Worm (Caenorhabditis elegans) whole organism, L1 larva: ENCODE measurements around the gene T28F3.11.
A peak's percentile ranks its signal among the peaks of the same experiment; 100 is the strongest.

ENCODE experiments used
- aly-2 ChIP-seq: fragments of 150-350 bp; optimal IDR thresholded peaks from 2 replicates; lab custom pipeline; 2014; ENCODE audit warnings: missing biosample characterization, missing genetic modification characterization
- blmp-1 ChIP-seq: fragments of 150-350 bp; optimal IDR thresholded peaks from 2 replicates; lab custom pipeline; 2014; ENCODE audit warnings: missing biosample characterization, missing genetic modification characterization
- ceh-63 ChIP-seq: fragments of 200-800 bp; sonication (Bioruptor generic); optimal IDR thresholded peaks from 2 replicates; lab custom pipeline; 2018; ENCODE audit warnings: mild to moderate bottlenecking, missing genetic modification characterization, missing compliant biosample characterization
- ceh-82 ChIP-seq, 3 experiments: fragments of 150-350 bp in 1 of 3; sonication (generic microtip) in 2 of 3; optimal IDR thresholded peaks; 2 replicates each; lab custom pipeline; 2014 to 2017; ENCODE audit warnings: missing biosample characterization in 3 of 3, missing genetic modification characterization in 3 of 3
- ces-1 ChIP-seq: fragments of 150-350 bp; optimal IDR thresholded peaks from 2 replicates; lab custom pipeline; 2014; ENCODE audit warnings: missing biosample characterization, missing genetic modification reagents, missing genetic modification characterization
- dpl-1 ChIP-seq, 3 experiments: fragments of 150-350 bp in 2 of 3; sonication (generic microtip) in 1 of 3; optimal IDR thresholded peaks; 2 replicates each; lab custom pipeline; 2014 to 2017; ENCODE audit warnings: missing biosample characterization in 3 of 3, missing genetic modification characterization in 3 of 3, missing genetic modification reagents in 3 of 3
- dsc-1 ChIP-seq: sonication (generic microtip); optimal IDR thresholded peaks from 2 replicates; lab custom pipeline; 2016; ENCODE audit warnings: mild to moderate bottlenecking, missing genetic modification characterization, missing compliant biosample characterization
- efl-1 ChIP-seq, 4 experiments: fragments of 150-350 bp; optimal IDR thresholded peaks in 3 of 4; peaks in 1 of 4; 1 replicate in 1 of 4; 2 replicates in 3 of 4; lab custom pipeline; 2014; ENCODE audit warnings: missing biosample characterization in 2 of 4, missing genetic modification characterization in 2 of 4, missing genetic modification reagents in 2 of 4
- egl-13 ChIP-seq: sonication (generic microtip); optimal IDR thresholded peaks from 2 replicates; lab custom pipeline; 2016; ENCODE audit warnings: missing genotype, missing genetic modification reagents, missing genetic modification characterization, missing compliant biosample characterization
- egl-27 ChIP-seq, 2 experiments: fragments of 150-350 bp in 1 of 2; sonication (generic microtip); optimal IDR thresholded peaks; 3 replicates each; lab custom pipeline; 2017 to 2018; ENCODE audit warnings: missing biosample characterization in 2 of 2, missing genetic modification characterization in 2 of 2, missing genetic modification reagents in 2 of 2
- elt-3 ChIP-seq, 6 experiments: fragments of 150-350 bp in 1 of 6; sonication (generic microtip); optimal IDR thresholded peaks; 2 replicates each; lab custom pipeline; 2017 to 2018; ENCODE audit warnings: missing biosample characterization in 6 of 6, missing genetic modification characterization in 6 of 6, inconsistent platforms in 1 of 6
- ets-5 ChIP-seq: fragments of 200-800 bp; sonication (Bioruptor generic); IDR thresholded peaks from 2 replicates; pipeline ENCODE4 v1.3.6; 2022; ENCODE audit warnings: missing genetic modification characterization, missing compliant biosample characterization
- fkh-4 ChIP-seq: sonication (generic microtip); optimal IDR thresholded peaks from 2 replicates; lab custom pipeline; 2016; ENCODE audit warnings: missing compliant biosample characterization, missing genetic modification characterization, borderline replicate concordance
- fkh-8 ChIP-seq: sonication (generic microtip); optimal IDR thresholded peaks from 2 replicates; lab custom pipeline; 2016; ENCODE audit warnings: mild to moderate bottlenecking, missing genetic modification characterization, missing compliant biosample characterization
- hlh-4 ChIP-seq: sonication (generic microtip); optimal IDR thresholded peaks from 2 replicates; lab custom pipeline; 2016; ENCODE audit warnings: mild to moderate bottlenecking, missing genetic modification characterization, missing compliant biosample characterization
- hpl-2 ChIP-seq: fragments of 150-350 bp; optimal IDR thresholded peaks from 2 replicates; lab custom pipeline; 2014; ENCODE audit warnings: missing biosample characterization, missing genetic modification reagents, missing genetic modification characterization
- lsy-2 ChIP-seq, 2 experiments: fragments of 150-350 bp; optimal IDR thresholded peaks; 2 replicates each; lab custom pipeline; 2014; ENCODE audit warnings: missing biosample characterization in 2 of 2, missing genetic modification characterization in 2 of 2
- mab-9 ChIP-seq: fragments of 200-800 bp; sonication (Bioruptor generic); IDR thresholded peaks from 2 replicates; pipeline ENCODE4 v1.3.6; 2022; ENCODE audit warnings: missing genetic modification reagents, missing genetic modification characterization, missing compliant biosample characterization
- mep-1 ChIP-seq: fragments of 150-350 bp; optimal IDR thresholded peaks from 2 replicates; lab custom pipeline; 2014; ENCODE audit warnings: missing biosample characterization, missing genetic modification characterization
- nhr-19 ChIP-seq: fragments of 200-800 bp; sonication (Bioruptor generic); conservative IDR thresholded peaks from 2 replicates; pipeline ENCODE4 v1.3.6; 2022; ENCODE audit warnings: missing genetic modification characterization, missing compliant biosample characterization
- nhr-20 ChIP-seq: sonication (generic microtip); optimal IDR thresholded peaks from 2 replicates; lab custom pipeline; 2016; ENCODE audit warnings: mild to moderate bottlenecking, missing genetic modification characterization, missing compliant biosample characterization
- nhr-28 ChIP-seq: fragments of 150-350 bp; optimal IDR thresholded peaks from 2 replicates; lab custom pipeline; 2014; ENCODE audit warnings: missing biosample characterization, missing genetic modification characterization
- nhr-71 ChIP-seq: sonication (generic microtip); optimal IDR thresholded peaks from 2 replicates; lab custom pipeline; 2016; ENCODE audit warnings: mild to moderate bottlenecking, missing genetic modification characterization, moderate library complexity, missing compliant biosample characterization
- nhr-84 ChIP-seq: sonication (generic microtip); optimal IDR thresholded peaks from 2 replicates; lab custom pipeline; 2017; ENCODE audit warnings: missing biosample characterization, missing genetic modification characterization
- nhr-85 ChIP-seq: sonication (generic microtip); peaks from one replicate; lab custom pipeline; 2016; ENCODE audit warnings: missing genetic modification characterization, inconsistent platforms, missing compliant biosample characterization
- nhr-90 ChIP-seq: sonication (generic microtip); optimal IDR thresholded peaks from 2 replicates; lab custom pipeline; 2016; ENCODE audit warnings: mild to moderate bottlenecking, missing genetic modification characterization, missing compliant biosample characterization; ENCODE audit not compliant: poor library complexity
- pax-3 ChIP-seq: fragments of 200-800 bp; sonication (Bioruptor generic); optimal IDR thresholded peaks from 2 replicates; lab custom pipeline; 2018; ENCODE audit warnings: mild to moderate bottlenecking, missing genetic modification characterization, moderate library complexity, missing compliant biosample characterization
- skn-1 ChIP-seq: fragments of 150-350 bp; optimal IDR thresholded peaks from 2 replicates; lab custom pipeline; 2014; ENCODE audit warnings: missing biosample characterization, missing genetic modification characterization
- snpc-4 ChIP-seq: fragments of 150-350 bp; optimal IDR thresholded peaks from 2 replicates; lab custom pipeline; 2014; ENCODE audit warnings: missing biosample characterization, missing genetic modification characterization
- snu-23 ChIP-seq: sonication (generic microtip); optimal IDR thresholded peaks from 2 replicates; lab custom pipeline; 2016; ENCODE audit warnings: missing genetic modification characterization, missing compliant biosample characterization
- sox-4 ChIP-seq: sonication (generic microtip); optimal IDR thresholded peaks from 2 replicates; lab custom pipeline; 2016; ENCODE audit warnings: missing genetic modification characterization, missing compliant biosample characterization
- sptf-1 ChIP-seq: fragments of 150-350 bp; optimal IDR thresholded peaks from 2 replicates; lab custom pipeline; 2014; ENCODE audit warnings: missing biosample characterization, missing genetic modification characterization
- tlp-1 ChIP-seq: fragments of 150-350 bp; optimal IDR thresholded peaks from 2 replicates; lab custom pipeline; 2014; ENCODE audit warnings: missing biosample characterization, missing genetic modification characterization
- unc-98 ChIP-seq: fragments of 200-800 bp; sonication (Bioruptor generic); IDR thresholded peaks from 2 replicates; pipeline ENCODE4 v1.3.6; 2022; ENCODE audit warnings: missing genetic modification characterization, missing compliant biosample characterization
- zip-4 ChIP-seq: fragments of 200-800 bp; sonication (Bioruptor generic); optimal IDR thresholded peaks from 2 replicates; lab custom pipeline; 2018; ENCODE audit warnings: mild to moderate bottlenecking, missing genetic modification characterization, moderate library complexity, missing compliant biosample characterization
- ztf-11 ChIP-seq, 2 experiments: sonication (generic microtip); optimal IDR thresholded peaks; 2 replicates each; lab custom pipeline; 2016 to 2017; ENCODE audit warnings: missing genetic modification characterization in 2 of 2, missing biosample characterization in 1 of 2, missing compliant biosample characterization in 1 of 2

T28F3.11 gene

DNA sequence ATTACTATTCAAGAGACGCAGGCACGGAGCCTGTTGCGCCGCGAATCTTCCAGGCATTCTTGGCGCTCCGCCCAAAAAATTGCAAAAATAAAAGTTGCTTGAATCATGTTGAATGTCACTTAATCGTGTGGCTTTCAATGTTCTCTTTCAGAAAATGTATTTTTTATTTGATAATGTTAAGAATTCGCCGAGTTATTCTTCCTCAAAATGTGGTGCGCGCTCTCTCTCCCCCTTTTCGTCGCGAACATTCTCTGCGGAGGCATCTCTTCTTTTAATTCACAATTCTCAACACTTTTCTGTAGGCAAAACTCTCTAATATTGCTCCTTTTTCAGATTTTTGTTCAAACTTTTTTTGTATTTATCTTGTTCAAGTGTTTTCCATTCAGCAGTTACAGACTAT lies 13.1 kb downstream of the T28F3.11 start (continued):
- peak; percentile 93 for TF ChIP-seq sox-4 (tag; lab: Kevin White, UChicago)
- TF ChIP-seq aly-2 (tag; lab: Kevin White, UChicago) = peak; percentile 92
- TF ChIP-seq hlh-4 (tag; lab: Kevin White, UChicago) = peak; percentile 72
- peak; percentile 95 for TF ChIP-seq zip-4 (GFP tag; lab: Kevin White, UChicago)
- peak; percentile 99 for TF ChIP-seq nhr-85 (tag; lab: Kevin White, UChicago)
- TF ChIP-seq lsy-2 (tag; optimal IDR thresholded peaks at IDR 0.05; lab: Kevin White, UChicago) = peak; percentile 90 to 96
- TF ChIP-seq snpc-4 (tag; lab: Kevin White, UChicago) = peak; percentile 70
- peak; percentile 31 to 96 (median 66) for TF ChIP-seq elt-3 (tag; optimal IDR thresholded peaks at IDR 0.05; lab: Kevin White, UChicago)
- TF ChIP-seq fkh-8 (tag; lab: Kevin White, UChicago) = peak; percentile 100
- peak; percentile 86 to 89 for TF ChIP-seq efl-1 (optimal IDR thresholded peaks at IDR 0.05; lab: Kevin White, UChicago)
- TF ChIP-seq efl-1 (GFP tag; optimal IDR thresholded peaks at IDR 0.05 in 1 of 2; lab: Kevin White, UChicago) = peak; percentile 72 to 98
- TF ChIP-seq nhr-84 (tag; lab: Kevin White, UChicago) = no peak
- peak; percentile 94 for TF ChIP-seq hpl-2 (GFP tag; lab: Kevin White, UChicago)
- TF ChIP-seq ceh-63 (GFP tag; lab: Kevin White, UChicago) = peak; percentile 82
- peak; percentile 99 for TF ChIP-seq pax-3 (tag; lab: Kevin White, UChicago)
- peak; percentile 33 for TF ChIP-seq ces-1 (GFP tag; lab: Kevin White, UChicago)
- TF ChIP-seq fkh-4 (tag; lab: Kevin White, UChicago) = peak; percentile 86

DNA sequence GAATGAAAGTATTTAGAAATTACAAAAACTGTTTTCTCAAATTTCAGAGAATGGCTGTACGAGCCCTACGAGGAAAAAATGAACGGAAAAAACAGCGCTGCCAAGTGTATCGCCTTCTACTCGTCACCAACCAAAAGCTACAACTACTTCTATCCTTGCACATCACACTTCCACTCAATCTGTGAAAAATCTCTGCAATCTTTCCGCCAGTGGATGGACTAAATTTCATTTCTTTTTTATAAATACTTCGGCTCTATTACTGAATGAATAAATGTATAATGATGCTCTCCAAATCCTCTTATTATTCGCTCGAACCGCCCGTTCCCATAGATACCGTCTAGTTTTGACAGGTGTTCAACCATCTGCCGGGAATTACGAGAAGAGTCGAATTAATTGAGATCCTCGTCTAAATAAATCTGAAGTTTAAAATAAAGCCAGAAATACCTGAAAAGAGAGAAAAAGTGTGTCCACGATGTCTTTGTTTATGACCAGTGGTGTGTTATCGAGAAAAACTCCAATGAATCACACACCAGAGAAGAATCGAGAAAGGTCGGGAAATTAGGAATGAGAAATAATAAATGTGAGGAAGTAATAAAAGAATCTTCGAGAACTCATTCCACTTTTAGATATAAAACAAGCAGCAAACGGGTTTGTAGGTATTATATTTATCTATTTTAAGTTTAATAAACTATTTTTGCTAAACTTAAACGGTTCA lies 13.9 kb downstream of the T28F3.11 start:
- no peak for TF ChIP-seq nhr-90 (tag; lab: Kevin White, UChicago)
- TF ChIP-seq nhr-20 (tag; lab: Kevin White, UChicago) = no peak
- no peak for TF ChIP-seq sptf-1 (tag; lab: Kevin White, UChicago)
- TF ChIP-seq ztf-11 (tag; optimal IDR thresholded peaks at IDR 0.05; lab: Kevin White, UChicago) = no peak
- TF ChIP-seq nhr-71 (tag; lab: Kevin White, UChicago) = peak; percentile 58
- TF ChIP-seq dsc-1 = peak; percentile 10
- TF ChIP-seq nhr-84 (tag; lab: Kevin White, UChicago) = no peak
- no peak for TF ChIP-seq egl-13
- peak in 1 of 3 experiments; percentile 13 for TF ChIP-seq dpl-1 (GFP tag; optimal IDR thresholded peaks at IDR 0.05; lab: Kevin White, UChicago)
- TF ChIP-seq efl-1 (optimal IDR thresholded peaks at IDR 0.05; lab: Kevin White, UChicago) = no peak
- TF ChIP-seq efl-1 (GFP tag; optimal IDR thresholded peaks at IDR 0.05 in 1 of 2; lab: Kevin White, UChicago) = peak in 1 of 2 experiments; percentile 92
- TF ChIP-seq blmp-1 = peak; percentile 10
- TF ChIP-seq tlp-1 (tag; lab: Kevin White, UChicago) = no peak
- no peak for TF ChIP-seq mab-9
- no peak for TF ChIP-seq ceh-82 (tag; optimal IDR thresholded peaks at IDR 0.05; lab: Kevin White, UChicago)
- TF ChIP-seq hlh-4 (tag; lab: Kevin White, UChicago) = no peak
- TF ChIP-seq snu-23 (GFP tag; lab: Kevin White, UChicago) = no peak
- TF ChIP-seq nhr-19 (GFP tag; lab: Robert Waterston, UW) = peak; percentile 56; the same call in 1 of the 2 replicates
- no peak for TF ChIP-seq skn-1 (tag; lab: Kevin White, UChicago)
- no peak for TF ChIP-seq egl-27 (tag; optimal IDR thresholded peaks at IDR 0.05; lab: Kevin White, UChicago)
- TF ChIP-seq mep-1 (tag; lab: Kevin White, UChicago) = peak; percentile 52
- TF ChIP-seq nhr-85 (tag; lab: Kevin White, UChicago) = peak; percentile 66
- TF ChIP-seq zip-4 (GFP tag; lab: Kevin White, UChicago) = no peak
- TF ChIP-seq ces-1 (GFP tag; lab: Kevin White, UChicago) = no peak
- no peak for TF ChIP-seq snpc-4 (tag; lab: Kevin White, UChicago)
- TF ChIP-seq unc-98 (GFP tag; lab: Robert Waterston, UW) = no peak
- TF ChIP-seq nhr-28 (tag; lab: Kevin White, UChicago) = no peak
- no peak for TF ChIP-seq ets-5 (GFP tag; lab: Robert Waterston, UW)
